Worm (Caenorhabditis elegans) whole organism, L3 larva: Measurements from ENCODE around the gene set-27.

Experiments used
- ama-1 ChIP-seq: fragments of 150-350 bp; optimal IDR thresholded peaks from 2 replicates; lab custom pipeline; 2018
- fos-1 ChIP-seq: fragments of 150-350 bp; optimal IDR thresholded peaks from 2 replicates; lab custom pipeline; 2014; ENCODE audit warnings: missing biosample characterization, missing genetic modification characterization
- lin-39 ChIP-seq: fragments of 150-350 bp; optimal IDR thresholded peaks from 2 replicates; lab custom pipeline; 2018; ENCODE audit warnings: missing biosample characterization, missing genetic modification reagents, missing genetic modification characterization
- lsy-12 ChIP-seq: sonication (generic microtip); optimal IDR thresholded peaks from 2 replicates; lab custom pipeline; 2016; ENCODE audit warnings: mild to moderate bottlenecking, missing genetic modification characterization, missing compliant biosample characterization
- pqm-1 ChIP-seq: fragments of 150-350 bp; optimal IDR thresholded peaks from 2 replicates; lab custom pipeline; 2017; ENCODE audit warnings: missing biosample characterization, missing genetic modification characterization, inconsistent platforms
- sea-2 ChIP-seq: fragments of 150-350 bp; sonication (generic microtip); optimal IDR thresholded peaks from 4 replicates; lab custom pipeline; 2014; ENCODE audit warnings: missing biosample characterization, missing genetic modification reagents, missing genetic modification characterization
- snpc-4 ChIP-seq: fragments of 150-350 bp; optimal IDR thresholded peaks from 2 replicates; lab custom pipeline; 2014; ENCODE audit warnings: missing biosample characterization, missing genetic modification characterization
- unc-62 ChIP-seq: fragments of 150-350 bp; sonication (generic microtip); optimal IDR thresholded peaks from 4 replicates; lab custom pipeline; 2014; ENCODE audit warnings: missing biosample characterization, missing genetic modification reagents, missing genetic modification characterization
- zag-1 ChIP-seq: fragments of 150-350 bp; optimal IDR thresholded peaks from 2 replicates; lab custom pipeline; 2014; ENCODE audit warnings: missing biosample characterization, missing genetic modification characterization
- ztf-4 ChIP-seq: fragments of 150-350 bp; optimal IDR thresholded peaks from 2 replicates; lab custom pipeline; 2014; ENCODE audit warnings: missing biosample characterization, missing genetic modification characterization

DNA sequence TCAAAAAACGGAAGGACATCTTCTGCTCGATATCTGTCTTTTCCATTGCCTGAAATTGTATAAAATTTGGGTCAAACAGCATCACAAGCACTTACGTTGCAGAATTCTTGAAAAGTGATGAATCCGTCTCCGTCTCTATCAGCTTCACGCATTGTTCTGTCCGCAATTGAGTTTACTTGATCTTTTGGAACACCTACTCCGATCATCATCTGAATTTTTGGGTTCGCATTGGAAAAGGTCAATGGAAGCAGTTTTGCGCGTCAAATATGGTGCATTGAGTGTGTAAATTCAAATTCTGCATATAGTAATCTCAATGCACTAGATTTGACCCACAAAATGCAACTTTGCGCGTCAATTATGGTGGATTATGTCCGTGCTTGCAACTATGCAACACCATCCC lies 19.2 kb upstream of the set-27 start:
- TF ChIP-seq fos-1: no peak
- TF ChIP-seq ama-1 (lab: Kevin White, UChicago): no peak
- TF ChIP-seq zag-1 (tag; lab: Kevin White, UChicago): no peak
- TF ChIP-seq lsy-12: no peak
- TF ChIP-seq unc-62 (GFP tag; lab: Kevin White, UChicago): no peak
- no peak for TF ChIP-seq lin-39 (tag; lab: Kevin White, UChicago)
- no peak for TF ChIP-seq sea-2 (GFP tag; lab: Kevin White, UChicago)
- TF ChIP-seq ztf-4 (tag; lab: Kevin White, UChicago): no peak
- TF ChIP-seq snpc-4 (tag; lab: Kevin White, UChicago): no peak
- TF ChIP-seq pqm-1 (tag; lab: Kevin White, UChicago): no peak
